Worm (Caenorhabditis elegans) whole organism, young adult: ENCODE measurements around the gene R01H2.7.

Experiments used
- C06A6.2 ChIP-seq: fragments of 200-800 bp; sonication (Bioruptor generic); conservative IDR thresholded peaks from 2 replicates; pipeline ENCODE4 v1.3.6; 2022; ENCODE audit warnings: missing genetic modification characterization, missing compliant biosample characterization
- F10E7.11 ChIP-seq: sonication (generic microtip); optimal IDR thresholded peaks from 2 replicates; lab custom pipeline; 2017; ENCODE audit warnings: mild to moderate bottlenecking, missing genetic modification characterization, moderate library complexity, missing compliant biosample characterization
- F23B12.7 ChIP-seq: sonication (generic microtip); optimal IDR thresholded peaks from 2 replicates; lab custom pipeline; 2017; ENCODE audit warnings: missing genetic modification characterization, mild to moderate bottlenecking, missing compliant biosample characterization, antibody characterized with exemption, moderate library complexity; ENCODE audit not compliant: insufficient read depth
- F49E8.2 ChIP-seq: sonication (generic microtip); optimal IDR thresholded peaks from 3 replicates; lab custom pipeline; 2017; ENCODE audit warnings: missing genetic modification characterization, mild to moderate bottlenecking, missing compliant biosample characterization, antibody characterized with exemption, moderate library complexity; ENCODE audit not compliant: insufficient read depth
- F57C9.4 ChIP-seq: sonication (generic microtip); optimal IDR thresholded peaks from 2 replicates; lab custom pipeline; 2017; ENCODE audit warnings: mild to moderate bottlenecking, missing genetic modification characterization, missing compliant biosample characterization
- T26A5.8 ChIP-seq: sonication (generic microtip); optimal IDR thresholded peaks from 2 replicates; lab custom pipeline; 2016; ENCODE audit warnings: missing genetic modification characterization, missing compliant biosample characterization
- Y53F4B.3 ChIP-seq: fragments of 200-800 bp; sonication (Bioruptor generic); IDR thresholded peaks from 2 replicates; pipeline ENCODE4 v1.3.6; 2022; ENCODE audit warnings: missing genetic modification reagents, missing genetic modification characterization, missing compliant biosample characterization
- atf-7 ChIP-seq: sonication (generic microtip); optimal IDR thresholded peaks from 2 replicates; lab custom pipeline; 2017; ENCODE audit warnings: mild to moderate bottlenecking, missing genetic modification characterization, missing compliant biosample characterization
- attf-3 ChIP-seq: fragments of 200-800 bp; sonication (Bioruptor generic); conservative IDR thresholded peaks from 2 replicates; pipeline ENCODE4 v1.3.6; 2022; ENCODE audit warnings: missing genetic modification reagents, missing genetic modification characterization, missing compliant biosample characterization
- ccch-3 ChIP-seq: fragments of 200-800 bp; sonication (Bioruptor generic); optimal IDR thresholded peaks from 2 replicates; lab custom pipeline; 2018; ENCODE audit warnings: mild to moderate bottlenecking, missing genetic modification characterization, missing compliant biosample characterization
- cebp-1 ChIP-seq, 2 experiments: fragments of 200-800 bp in 1 of 2; sonication (Bioruptor generic) in 1 of 2; sonication (generic microtip) in 1 of 2; IDR thresholded peaks in 1 of 2; optimal IDR thresholded peaks in 1 of 2; 2 replicates each; pipeline versions ENCODE4 v1.3.6 to Lab custom; 2017 to 2022; ENCODE audit warnings: missing compliant biosample characterization in 2 of 2, missing genetic modification characterization in 2 of 2, mild to moderate bottlenecking in 1 of 2, missing genetic modification reagents in 1 of 2, moderate library complexity in 1 of 2
- ceh-100 ChIP-seq: fragments of 200-800 bp; sonication (Bioruptor generic); IDR thresholded peaks from 2 replicates; pipeline ENCODE4 v1.3.6; 2022; ENCODE audit warnings: missing genetic modification reagents, missing genetic modification characterization, missing compliant biosample characterization
- chd-7 ChIP-seq: sonication (generic microtip); optimal IDR thresholded peaks from 2 replicates; lab custom pipeline; 2016; ENCODE audit warnings: mild to moderate bottlenecking, missing genetic modification characterization, moderate library complexity, missing compliant biosample characterization
- dox-1 ChIP-seq: fragments of 200-800 bp; sonication (Bioruptor generic); IDR thresholded peaks from 2 replicates; pipeline ENCODE4 v1.3.6; 2022; ENCODE audit warnings: missing genetic modification reagents, missing genetic modification characterization, missing compliant biosample characterization
- dpff-1 ChIP-seq: sonication (generic microtip); optimal IDR thresholded peaks from 2 replicates; lab custom pipeline; 2017; ENCODE audit warnings: mild to moderate bottlenecking, missing genetic modification characterization, missing compliant biosample characterization
- egrh-3 ChIP-seq: fragments of 200-800 bp; sonication (Bioruptor generic); IDR thresholded peaks from 2 replicates; pipeline ENCODE4 v1.3.6; 2022; ENCODE audit warnings: missing genetic modification reagents, missing genetic modification characterization, missing compliant biosample characterization
- ekl-4 ChIP-seq: fragments of 200-800 bp; sonication (Bioruptor generic); IDR thresholded peaks from 2 replicates; pipeline ENCODE4 v1.3.6; 2022; ENCODE audit warnings: missing genetic modification reagents, missing genetic modification characterization, missing compliant biosample characterization
- hlh-26 ChIP-seq: fragments of 200-800 bp; sonication (Bioruptor generic); conservative IDR thresholded peaks from 2 replicates; pipeline ENCODE4 v1.3.6; 2022; ENCODE audit warnings: missing genetic modification reagents, missing genetic modification characterization, missing compliant biosample characterization
- hmg-20 ChIP-seq: fragments of 200-800 bp; sonication (Bioruptor generic); IDR thresholded peaks from 2 replicates; pipeline ENCODE4 v1.3.6; 2022; ENCODE audit warnings: missing genetic modification reagents, missing genetic modification characterization, missing compliant biosample characterization
- let-607 ChIP-seq, 2 experiments: fragments of 200-800 bp in 1 of 2; sonication (Bioruptor generic) in 1 of 2; sonication (generic microtip) in 1 of 2; optimal IDR thresholded peaks; 2 replicates each; lab custom pipeline; 2016 to 2018; ENCODE audit warnings: mild to moderate bottlenecking in 2 of 2, missing compliant biosample characterization in 2 of 2, missing genetic modification characterization in 2 of 2, moderate library complexity in 2 of 2, missing genotype in 1 of 2
- lin-35 ChIP-seq, 3 experiments: fragments of 150-350 bp in 2 of 3; sonication (generic microtip) in 1 of 3; optimal IDR thresholded peaks; 2 replicates each; lab custom pipeline; 2014 to 2018; ENCODE audit warnings: missing biosample characterization in 3 of 3, missing genetic modification characterization in 3 of 3, missing genetic modification reagents in 3 of 3
- lin-54 ChIP-seq: fragments of 200-800 bp; sonication (Bioruptor generic); optimal IDR thresholded peaks from 2 replicates; lab custom pipeline; 2018; ENCODE audit warnings: mild to moderate bottlenecking, missing genetic modification characterization, missing compliant biosample characterization
- lir-1 ChIP-seq: fragments of 200-800 bp; sonication (Bioruptor generic); conservative IDR thresholded peaks from 2 replicates; pipeline ENCODE4 v1.3.6; 2022; ENCODE audit warnings: missing genetic modification reagents, missing genetic modification characterization, missing compliant biosample characterization
- mcd-1 ChIP-seq: fragments of 200-800 bp; sonication (Bioruptor generic); IDR thresholded peaks from 2 replicates; pipeline ENCODE4 v1.3.6; 2022; ENCODE audit warnings: missing genetic modification reagents, missing genetic modification characterization, missing compliant biosample characterization
- nfyb-1 ChIP-seq: fragments of 200-800 bp; sonication (Bioruptor generic); IDR thresholded peaks from 2 replicates; pipeline ENCODE4 v1.3.6; 2022; ENCODE audit warnings: missing genetic modification reagents, missing genetic modification characterization, missing compliant biosample characterization
- nhr-179 ChIP-seq: sonication (generic microtip); optimal IDR thresholded peaks from 2 replicates; lab custom pipeline; 2016; ENCODE audit warnings: mild to moderate bottlenecking, missing genetic modification characterization, missing compliant biosample characterization
- nhr-27 ChIP-seq: fragments of 200-800 bp; sonication (Bioruptor generic); optimal IDR thresholded peaks from 2 replicates; lab custom pipeline; 2018; ENCODE audit warnings: mild to moderate bottlenecking, missing genetic modification characterization, moderate library complexity, missing compliant biosample characterization
- nhr-80 ChIP-seq: sonication (generic microtip); optimal IDR thresholded peaks from 2 replicates; lab custom pipeline; 2016; ENCODE audit warnings: missing genetic modification characterization, missing compliant biosample characterization
- rec-8 ChIP-seq, 2 experiments: sonication (generic microtip); optimal IDR thresholded peaks; 2 replicates each; lab custom pipeline; 2016; ENCODE audit warnings: mild to moderate bottlenecking in 2 of 2, missing genetic modification characterization in 2 of 2, missing genetic modification reagents in 2 of 2, missing genotype in 2 of 2, missing biosample characterization in 1 of 2, missing compliant biosample characterization in 1 of 2, moderate library complexity in 1 of 2
- snpc-4 ChIP-seq, 5 experiments: fragments of 150-350 bp in 1 of 5; sonication (generic microtip) in 4 of 5; optimal IDR thresholded peaks; 2 replicates each; lab custom pipeline; 2014 to 2018; ENCODE audit warnings: missing genetic modification characterization in 5 of 5, missing biosample characterization in 3 of 5, antibody characterized with exemption in 2 of 5, mild to moderate bottlenecking in 2 of 5, missing compliant biosample characterization in 2 of 5, missing genotype in 2 of 5, moderate library complexity in 2 of 5, missing genetic modification reagents in 1 of 5
- tlf-1 ChIP-seq: fragments of 200-800 bp; sonication (Bioruptor generic); optimal IDR thresholded peaks from 2 replicates; lab custom pipeline; 2018; ENCODE audit warnings: mild to moderate bottlenecking, missing genetic modification characterization, missing compliant biosample characterization
- xnd-1 ChIP-seq: sonication (generic microtip); optimal IDR thresholded peaks from 2 replicates; lab custom pipeline; 2016; ENCODE audit warnings: missing genotype, missing genetic modification reagents, missing genetic modification characterization, missing compliant biosample characterization
- zfh-2 ChIP-seq: fragments of 200-800 bp; sonication (Bioruptor generic); conservative IDR thresholded peaks from 2 replicates; pipeline ENCODE4 v1.3.6; 2022; ENCODE audit warnings: missing genetic modification reagents, missing genetic modification characterization, missing compliant biosample characterization
- ztf-25 ChIP-seq: fragments of 200-800 bp; sonication (Bioruptor generic); IDR thresholded peaks from 2 replicates; pipeline ENCODE4 v1.3.6; 2022; ENCODE audit warnings: missing genetic modification reagents, missing genetic modification characterization, missing compliant biosample characterization

Gene R01H2.7

ce11 chrIII:7030044-7030804, 15.3 kb downstream of the R01H2.7 start (continued):
- TF ChIP-seq cebp-1 (GFP tag; IDR thresholded peaks at IDR 0.05; lab: Robert Waterston, UW) (no peak), cebp-1 (tag; optimal IDR thresholded peaks at IDR 0.05; lab: Kevin White, UChicago) (peak; percentile 12), nhr-179 (tag; lab: Kevin White, UChicago) (no peak), C06A6.2 (GFP tag; lab: Robert Waterston, UW) (no peak), nhr-80 (tag; lab: Kevin White, UChicago) (peak; percentile 81), chd-7 (no peak), Y53F4B.3 (no peak), ceh-100 (no peak), ekl-4 (no peak), hlh-26 (GFP tag; lab: Robert Waterston, UW) (no peak), ccch-3 (GFP tag; lab: Kevin White, UChicago) (no peak), rec-8 (tag; optimal IDR thresholded peaks at IDR 0.05; lab: Kevin White, UChicago) (peak; percentile 8 to 19), T26A5.8 (tag; lab: Kevin White, UChicago) (no peak), F23B12.7 (peak; percentile 19), lir-1 (GFP tag; lab: Robert Waterston, UW) (no peak), snpc-4 (GFP tag; optimal IDR thresholded peaks at IDR 0.05; lab: Kevin White, UChicago) (peak; percentile 84), snpc-4 (tag; optimal IDR thresholded peaks at IDR 0.05; lab: Kevin White, UChicago) (peak; percentile 91 to 94 (median 92)), F49E8.2 (tag; lab: Kevin White, UChicago) (peak; percentile 36), attf-3 (GFP tag; lab: Robert Waterston, UW) (0 out of 2 replicates have a peak, but pooled peaks have one; percentile 35), dox-1 (GFP tag; lab: Robert Waterston, UW) (0 out of 2 replicates have a peak, but pooled peaks have one; percentile 17), nhr-27 (tag; lab: Kevin White, UChicago) (no peak), let-607 (tag; optimal IDR thresholded peaks at IDR 0.05; lab: Kevin White, UChicago) (peak in 1 of 2 experiments; percentile 30), lin-35 (GFP tag; optimal IDR thresholded peaks at IDR 0.05; lab: Kevin White, UChicago) (peak in 1 of 3 experiments; percentile 39), tlf-1 (GFP tag; lab: Kevin White, UChicago) (peak; percentile 10), F10E7.11 (tag; lab: Kevin White, UChicago) (no peak), mcd-1 (GFP tag; lab: Robert Waterston, UW) (no peak), nfyb-1 (GFP tag; lab: Robert Waterston, UW) (peak; percentile 58; the same call in 1 of the 2 replicates)
- TF ChIP-seq, all 124 proteins: peak for 32

ce11 chrIII:7029105-7029504, 16.4 kb downstream of the R01H2.7 start, which contains the start of gene cyk-1:
cyk-1 (minus strand) TSS chrIII:7029205.
- TF ChIP-seq atf-7 (tag; lab: Kevin White, UChicago) (no peak), hmg-20 (GFP tag; lab: Robert Waterston, UW) (no peak), lin-54 (GFP tag; lab: Kevin White, UChicago) (no peak), F57C9.4 (no peak), dpff-1 (no peak), Y53F4B.3 (no peak)
- TF ChIP-seq, all 124 proteins: peak for 0

DNA sequence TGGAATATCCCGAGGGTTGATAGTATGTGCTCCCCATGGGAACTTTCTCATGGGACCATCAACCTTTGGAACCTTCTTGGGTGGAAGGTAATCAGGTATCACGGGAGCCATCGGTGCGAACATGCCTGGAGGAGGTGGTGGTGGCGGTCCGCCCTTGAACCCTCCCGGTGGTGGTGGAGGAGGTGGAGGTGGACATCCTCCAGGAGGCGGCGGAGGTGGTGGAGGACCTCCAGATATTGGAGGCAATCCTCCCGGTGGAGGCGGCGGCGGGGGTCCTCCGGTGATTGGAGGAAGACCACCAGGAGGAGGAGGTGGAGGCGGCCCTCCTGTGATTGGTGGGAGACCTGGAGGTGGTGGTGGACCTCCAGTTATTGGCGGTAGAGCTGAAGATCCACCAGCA, 19.7 kb downstream of the R01H2.7 start:
- TF ChIP-seq zfh-2 (GFP tag; lab: Robert Waterston, UW) (peak; percentile 96), egrh-3 (GFP tag; lab: Robert Waterston, UW) (peak; percentile 98), mcd-1 (GFP tag; lab: Robert Waterston, UW) (peak; percentile 43; the same call in 1 of the 2 replicates), ztf-25 (GFP tag; lab: Robert Waterston, UW) (0 out of 2 replicates have a peak, but pooled peaks have one; percentile 20), xnd-1 (tag; lab: Kevin White, UChicago) (no peak)
